Worm (Caenorhabditis elegans) whole organism, young adult: ENCODE results near the gene F46F5.14.

ENCODE experiments used
- B0019.2 ChIP-seq: fragments of 200-800 bp; sonication (Bioruptor generic); conservative IDR thresholded peaks from 2 replicates; pipeline ENCODE4 v1.3.6; 2022; ENCODE audit warnings: missing genetic modification reagents, missing genetic modification characterization, missing compliant biosample characterization
- B0035.1 ChIP-seq: sonication (generic microtip); optimal IDR thresholded peaks from 2 replicates; lab custom pipeline; 2016; ENCODE audit warnings: missing genetic modification characterization, mild to moderate bottlenecking, missing compliant biosample characterization, missing genotype, missing genetic modification reagents
- F22D6.2 ChIP-seq: sonication (generic microtip); optimal IDR thresholded peaks from 2 replicates; lab custom pipeline; 2016; ENCODE audit warnings: mild to moderate bottlenecking, missing genetic modification characterization, missing compliant biosample characterization
- F33H1.4 ChIP-seq: fragments of 200-800 bp; sonication (Bioruptor generic); IDR thresholded peaks from 2 replicates; pipeline ENCODE4 v1.3.6; 2022; ENCODE audit warnings: missing genetic modification reagents, missing genetic modification characterization, missing compliant biosample characterization
- F37B4.10 ChIP-seq: fragments of 200-800 bp; sonication (Bioruptor generic); IDR thresholded peaks from 2 replicates; pipeline ENCODE4 v1.3.6; 2022; ENCODE audit warnings: missing genetic modification characterization, missing compliant biosample characterization
- F57A8.1 ChIP-seq: fragments of 200-800 bp; sonication (Bioruptor generic); optimal IDR thresholded peaks from 2 replicates; lab custom pipeline; 2018; ENCODE audit warnings: mild to moderate bottlenecking, missing genetic modification characterization, moderate library complexity, missing compliant biosample characterization
- F57C9.4 ChIP-seq: sonication (generic microtip); optimal IDR thresholded peaks from 2 replicates; lab custom pipeline; 2017; ENCODE audit warnings: mild to moderate bottlenecking, missing genetic modification characterization, missing compliant biosample characterization
- T07F8.4 ChIP-seq: sonication (generic microtip); optimal IDR thresholded peaks from 2 replicates; lab custom pipeline; 2016; ENCODE audit warnings: mild to moderate bottlenecking, missing genetic modification characterization, moderate library complexity, missing compliant biosample characterization
- Y53F4B.3 ChIP-seq: fragments of 200-800 bp; sonication (Bioruptor generic); IDR thresholded peaks from 2 replicates; pipeline ENCODE4 v1.3.6; 2022; ENCODE audit warnings: missing genetic modification reagents, missing genetic modification characterization, missing compliant biosample characterization
- atf-7 ChIP-seq: sonication (generic microtip); optimal IDR thresholded peaks from 2 replicates; lab custom pipeline; 2017; ENCODE audit warnings: mild to moderate bottlenecking, missing genetic modification characterization, missing compliant biosample characterization
- attf-3 ChIP-seq: fragments of 200-800 bp; sonication (Bioruptor generic); conservative IDR thresholded peaks from 2 replicates; pipeline ENCODE4 v1.3.6; 2022; ENCODE audit warnings: missing genetic modification reagents, missing genetic modification characterization, missing compliant biosample characterization
- dpff-1 ChIP-seq: sonication (generic microtip); optimal IDR thresholded peaks from 2 replicates; lab custom pipeline; 2017; ENCODE audit warnings: mild to moderate bottlenecking, missing genetic modification characterization, missing compliant biosample characterization
- efl-1 ChIP-seq: fragments of 150-350 bp; optimal IDR thresholded peaks from 2 replicates; lab custom pipeline; 2014; ENCODE audit warnings: missing biosample characterization, missing genetic modification reagents, missing genetic modification characterization
- egl-18 ChIP-seq: fragments of 200-800 bp; sonication (Bioruptor generic); IDR thresholded peaks from 2 replicates; pipeline ENCODE4 v1.3.6; 2022; ENCODE audit warnings: missing genetic modification reagents, missing genetic modification characterization, missing compliant biosample characterization
- egl-44 ChIP-seq: fragments of 200-800 bp; sonication (Bioruptor generic); IDR thresholded peaks from 2 replicates; pipeline ENCODE4 v1.3.6; 2022; ENCODE audit warnings: missing genetic modification reagents, missing genetic modification characterization, missing compliant biosample characterization
- gei-17 ChIP-seq: fragments of 200-800 bp; sonication (Bioruptor generic); optimal IDR thresholded peaks from 2 replicates; lab custom pipeline; 2018; ENCODE audit warnings: mild to moderate bottlenecking, missing genetic modification characterization, missing compliant biosample characterization
- hlh-12 ChIP-seq: sonication (generic microtip); optimal IDR thresholded peaks from 2 replicates; lab custom pipeline; 2016; ENCODE audit warnings: missing genetic modification characterization, missing compliant biosample characterization
- hlh-26 ChIP-seq: fragments of 200-800 bp; sonication (Bioruptor generic); conservative IDR thresholded peaks from 2 replicates; pipeline ENCODE4 v1.3.6; 2022; ENCODE audit warnings: missing genetic modification reagents, missing genetic modification characterization, missing compliant biosample characterization
- hmg-20 ChIP-seq: fragments of 200-800 bp; sonication (Bioruptor generic); IDR thresholded peaks from 2 replicates; pipeline ENCODE4 v1.3.6; 2022; ENCODE audit warnings: missing genetic modification reagents, missing genetic modification characterization, missing compliant biosample characterization
- hrde-1 ChIP-seq: sonication (generic microtip); optimal IDR thresholded peaks from 2 replicates; lab custom pipeline; 2016; ENCODE audit warnings: missing genetic modification characterization, mild to moderate bottlenecking, missing compliant biosample characterization, moderate library complexity, missing genotype, missing genetic modification reagents, borderline replicate concordance
- lag-1 ChIP-seq: fragments of 200-800 bp; sonication (Bioruptor generic); IDR thresholded peaks from 2 replicates; pipeline ENCODE4 v1.3.6; 2022; ENCODE audit warnings: missing genetic modification reagents, missing genetic modification characterization, missing compliant biosample characterization
- let-607 ChIP-seq, 2 experiments: fragments of 200-800 bp in 1 of 2; sonication (Bioruptor generic) in 1 of 2; sonication (generic microtip) in 1 of 2; optimal IDR thresholded peaks; 2 replicates each; lab custom pipeline; 2016 to 2018; ENCODE audit warnings: mild to moderate bottlenecking in 2 of 2, missing compliant biosample characterization in 2 of 2, missing genetic modification characterization in 2 of 2, moderate library complexity in 2 of 2, missing genotype in 1 of 2
- madf-10 ChIP-seq: sonication (generic microtip); optimal IDR thresholded peaks from 2 replicates; lab custom pipeline; 2016; ENCODE audit warnings: mild to moderate bottlenecking, missing genetic modification characterization, missing compliant biosample characterization
- madf-3 ChIP-seq: fragments of 200-800 bp; sonication (Bioruptor generic); IDR thresholded peaks from 2 replicates; pipeline ENCODE4 v1.3.6; 2022; ENCODE audit warnings: missing genetic modification reagents, missing genetic modification characterization, missing compliant biosample characterization
- madf-6 ChIP-seq: fragments of 200-800 bp; sonication (Bioruptor generic); IDR thresholded peaks from 2 replicates; pipeline ENCODE4 v1.3.6; 2022; ENCODE audit warnings: missing genetic modification reagents, missing genetic modification characterization, missing compliant biosample characterization
- nhr-27 ChIP-seq: fragments of 200-800 bp; sonication (Bioruptor generic); optimal IDR thresholded peaks from 2 replicates; lab custom pipeline; 2018; ENCODE audit warnings: mild to moderate bottlenecking, missing genetic modification characterization, moderate library complexity, missing compliant biosample characterization
- nhr-80 ChIP-seq: sonication (generic microtip); optimal IDR thresholded peaks from 2 replicates; lab custom pipeline; 2016; ENCODE audit warnings: missing genetic modification characterization, missing compliant biosample characterization
- nhr-90 ChIP-seq: sonication (generic microtip); optimal IDR thresholded peaks from 2 replicates; lab custom pipeline; 2016; ENCODE audit warnings: missing genotype, mild to moderate bottlenecking, missing genetic modification characterization, missing compliant biosample characterization
- rec-8 ChIP-seq, 2 experiments: sonication (generic microtip); optimal IDR thresholded peaks; 2 replicates each; lab custom pipeline; 2016; ENCODE audit warnings: mild to moderate bottlenecking in 2 of 2, missing genetic modification characterization in 2 of 2, missing genetic modification reagents in 2 of 2, missing genotype in 2 of 2, missing biosample characterization in 1 of 2, missing compliant biosample characterization in 1 of 2, moderate library complexity in 1 of 2
- repo-1 ChIP-seq: sonication (generic microtip); optimal IDR thresholded peaks from 2 replicates; lab custom pipeline; 2017; ENCODE audit warnings: mild to moderate bottlenecking, missing genetic modification characterization, missing compliant biosample characterization
- rpc-1 ChIP-seq, 2 experiments: fragments of 150-350 bp in 1 of 2; sonication (generic microtip) in 1 of 2; optimal IDR thresholded peaks; 2 replicates each; lab custom pipeline; 2014 to 2018; ENCODE audit warnings: missing biosample characterization in 1 of 2, missing genetic modification characterization in 1 of 2, missing genetic modification reagents in 1 of 2, missing genotype in 1 of 2
- sdz-38 ChIP-seq: sonication (generic microtip); optimal IDR thresholded peaks from 2 replicates; lab custom pipeline; 2016; ENCODE audit warnings: missing genotype, missing genetic modification characterization, missing compliant biosample characterization
- snpc-1.1 ChIP-seq: sonication (generic microtip); optimal IDR thresholded peaks from 2 replicates; lab custom pipeline; 2017; ENCODE audit warnings: missing genetic modification characterization, mild to moderate bottlenecking, missing compliant biosample characterization, antibody characterized with exemption, moderate library complexity, missing genotype, missing genetic modification reagents; ENCODE audit not compliant: insufficient read depth
- snpc-4 ChIP-seq, 5 experiments: fragments of 150-350 bp in 1 of 5; sonication (generic microtip) in 4 of 5; optimal IDR thresholded peaks; 2 replicates each; lab custom pipeline; 2014 to 2018; ENCODE audit warnings: missing genetic modification characterization in 5 of 5, missing biosample characterization in 3 of 5, antibody characterized with exemption in 2 of 5, mild to moderate bottlenecking in 2 of 5, missing compliant biosample characterization in 2 of 5, missing genotype in 2 of 5, moderate library complexity in 2 of 5, missing genetic modification reagents in 1 of 5
- tlf-1 ChIP-seq: fragments of 200-800 bp; sonication (Bioruptor generic); optimal IDR thresholded peaks from 2 replicates; lab custom pipeline; 2018; ENCODE audit warnings: mild to moderate bottlenecking, missing genetic modification characterization, missing compliant biosample characterization
- ztf-18 ChIP-seq: sonication (generic microtip); optimal IDR thresholded peaks from 2 replicates; lab custom pipeline; 2016; ENCODE audit warnings: missing genotype, mild to moderate bottlenecking, missing genetic modification characterization, missing compliant biosample characterization
- ztf-25 ChIP-seq: fragments of 200-800 bp; sonication (Bioruptor generic); IDR thresholded peaks from 2 replicates; pipeline ENCODE4 v1.3.6; 2022; ENCODE audit warnings: missing genetic modification reagents, missing genetic modification characterization, missing compliant biosample characterization
- ztf-26 ChIP-seq: sonication (generic microtip); optimal IDR thresholded peaks from 2 replicates; lab custom pipeline; 2017; ENCODE audit warnings: missing genetic modification characterization, missing compliant biosample characterization
- ztf-3 ChIP-seq: fragments of 200-800 bp; sonication (Bioruptor generic); optimal IDR thresholded peaks from 2 replicates; lab custom pipeline; 2018; ENCODE audit warnings: mild to moderate bottlenecking, missing genetic modification characterization, missing compliant biosample characterization
- ztf-6 ChIP-seq: fragments of 200-800 bp; sonication (Bioruptor generic); IDR thresholded peaks from 2 replicates; pipeline ENCODE4 v1.3.6; 2022; ENCODE audit warnings: missing genetic modification reagents, missing genetic modification characterization, missing compliant biosample characterization

F46F5.14 gene

DNA sequence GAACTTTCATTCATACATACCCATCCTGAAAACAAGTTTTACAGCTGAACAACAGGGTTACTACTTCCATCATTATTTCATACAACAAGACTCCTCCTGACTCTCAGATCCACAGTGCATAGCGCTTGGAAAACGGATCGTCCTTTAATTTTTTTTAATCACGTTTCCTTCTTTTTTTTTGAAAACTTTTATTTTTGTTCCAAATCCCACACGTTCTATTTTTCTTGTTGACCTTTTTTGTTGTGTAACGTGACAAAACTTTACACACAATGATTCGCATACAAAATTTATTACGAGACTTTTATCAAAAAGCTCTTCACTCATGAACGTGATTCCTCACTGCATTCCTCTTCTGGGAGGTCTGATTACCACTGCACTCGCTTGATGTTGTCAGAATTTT lies 40.3 kb downstream of the F46F5.14 start, which contains the start of gene clc-33:
TSS of gene clc-33 (plus strand) at position 301 of the 400 bp plus-strand sequence.
- TF ChIP-seq gei-17 (no peak), B0019.2 (GFP tag; lab: Robert Waterston, UW) (no peak), F57C9.4 (tag; lab: Kevin White, UChicago) (no peak), rec-8 (tag; optimal IDR thresholded peaks at IDR 0.05; lab: Kevin White, UChicago) (no peak), F33H1.4 (no peak), ztf-3 (GFP tag; lab: Kevin White, UChicago) (no peak), sdz-38 (tag; lab: Kevin White, UChicago) (no peak), ztf-18 (no peak), F57A8.1 (GFP tag; lab: Kevin White, UChicago) (no peak), attf-3 (GFP tag; lab: Robert Waterston, UW) (no peak), egl-18 (GFP tag; lab: Robert Waterston, UW) (no peak), snpc-1.1 (tag; lab: Kevin White, UChicago) (no peak), let-607 (tag; optimal IDR thresholded peaks at IDR 0.05; lab: Kevin White, UChicago) (no peak), madf-3 (no peak), lag-1 (no peak), Y53F4B.3 (no peak), hlh-26 (GFP tag; lab: Robert Waterston, UW) (no peak)

DNA sequence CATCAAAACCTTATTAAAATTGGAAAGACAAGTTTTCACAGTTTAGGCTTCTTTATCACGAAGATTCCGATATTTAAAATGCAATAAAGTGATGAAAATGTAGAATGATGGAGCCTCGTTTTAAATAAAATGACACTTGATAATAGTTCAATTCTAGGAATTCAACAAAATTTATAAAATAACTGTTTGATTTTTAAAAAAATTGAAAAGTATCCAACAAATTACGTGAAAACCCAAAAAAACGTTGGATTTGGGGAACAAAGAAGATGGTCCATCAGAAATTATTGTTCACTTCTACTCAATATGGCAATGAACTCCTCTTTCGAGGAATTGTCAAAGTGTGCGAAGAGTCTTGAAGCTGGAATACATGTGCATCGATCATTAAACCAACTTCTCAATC lies 44.2 kb downstream of the F46F5.14 start, which contains the start of gene F28A10.4:
TSS of gene F28A10.4 (plus strand) at position 301 of the 400 bp plus-strand sequence.
- TF ChIP-seq nhr-27 (tag; lab: Kevin White, UChicago): no peak
- TF ChIP-seq hmg-20 (GFP tag; lab: Robert Waterston, UW): no peak
- no peak for TF ChIP-seq F37B4.10 (GFP tag; lab: Robert Waterston, UW)
- TF ChIP-seq nhr-80 (tag; lab: Kevin White, UChicago): no peak
- no peak for TF ChIP-seq dpff-1 (tag; lab: Kevin White, UChicago)
- TF ChIP-seq madf-10: no peak
- no peak for TF ChIP-seq hlh-12 (tag; lab: Kevin White, UChicago)
- no peak for TF ChIP-seq sdz-38 (tag; lab: Kevin White, UChicago)
- no peak for TF ChIP-seq efl-1 (GFP tag; lab: Kevin White, UChicago)
- TF ChIP-seq hrde-1 (tag; lab: Kevin White, UChicago): no peak
- TF ChIP-seq F22D6.2 (tag; lab: Kevin White, UChicago): no peak
- TF ChIP-seq tlf-1: no peak
- no peak for TF ChIP-seq T07F8.4 (tag; lab: Kevin White, UChicago)
- no peak for TF ChIP-seq snpc-4 (GFP tag; optimal IDR thresholded peaks at IDR 0.05; lab: Kevin White, UChicago)
- no peak for TF ChIP-seq snpc-4 (tag; optimal IDR thresholded peaks at IDR 0.05; lab: Kevin White, UChicago)

DNA sequence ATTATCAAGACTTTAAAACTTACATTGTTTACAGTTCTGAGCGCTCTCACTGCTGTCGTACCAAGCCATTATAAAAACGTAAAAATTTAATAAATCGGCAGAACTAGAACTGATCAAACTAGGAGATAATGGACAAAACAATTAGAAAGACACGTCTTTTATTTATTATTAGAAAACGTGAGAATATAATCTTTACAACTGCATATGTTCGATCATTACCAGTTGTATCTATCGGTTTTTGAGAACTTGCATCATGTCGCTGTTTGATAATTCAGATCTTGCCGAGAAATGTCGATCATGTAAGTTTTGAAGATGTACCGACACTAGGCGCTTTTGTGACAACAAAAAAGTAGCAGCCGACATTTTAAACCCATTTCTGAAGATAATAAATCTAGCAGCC lies 45.8 kb downstream of the F46F5.14 start, which contains the start of gene F28A10.7:
TSS of gene F28A10.7 (minus strand) at position 101 of the 400 bp plus-strand sequence.
- TF ChIP-seq repo-1 (tag; lab: Kevin White, UChicago) (no peak), B0035.1 (tag; lab: Kevin White, UChicago) (no peak), ztf-6 (no peak), madf-6 (GFP tag; lab: Robert Waterston, UW) (no peak), atf-7 (no peak), ztf-25 (GFP tag; lab: Robert Waterston, UW) (no peak), rpc-1 (optimal IDR thresholded peaks at IDR 0.05; lab: Kevin White, UChicago) (no peak), rpc-1 (tag; optimal IDR thresholded peaks at IDR 0.05; lab: Kevin White, UChicago) (no peak), hrde-1 (tag; lab: Kevin White, UChicago) (no peak), egl-44 (GFP tag; lab: Robert Waterston, UW) (no peak), ztf-26 (tag; lab: Kevin White, UChicago) (no peak), nhr-90 (tag; lab: Kevin White, UChicago) (no peak), attf-3 (GFP tag; lab: Robert Waterston, UW) (no peak)
